Fruit fly (Drosophila melanogaster) whole organism: ENCODE results near the gene CG10086.

Experiments used
- CG8478 ChIP-seq: fragments of >200 bp; optimal IDR thresholded peaks from 2 replicates; lab custom pipeline; 2018; ENCODE audit warnings: inconsistent platforms
- EcR ChIP-seq, 2 experiments: fragments of >200 bp; optimal IDR thresholded peaks; 2 replicates each; lab custom pipeline; 2017; ENCODE audit warnings: missing biosample characterization in 2 of 2, missing genetic modification characterization in 2 of 2, missing genetic modification reagents in 2 of 2
- pan ChIP-seq: fragments of >200 bp; optimal IDR thresholded peaks from 2 replicates; lab custom pipeline; 2017
- usp ChIP-seq: fragments of >200 bp; optimal IDR thresholded peaks from 2 replicates; lab custom pipeline; 2017; ENCODE audit warnings: missing biosample characterization, missing genetic modification characterization, mixed read lengths

DNA sequence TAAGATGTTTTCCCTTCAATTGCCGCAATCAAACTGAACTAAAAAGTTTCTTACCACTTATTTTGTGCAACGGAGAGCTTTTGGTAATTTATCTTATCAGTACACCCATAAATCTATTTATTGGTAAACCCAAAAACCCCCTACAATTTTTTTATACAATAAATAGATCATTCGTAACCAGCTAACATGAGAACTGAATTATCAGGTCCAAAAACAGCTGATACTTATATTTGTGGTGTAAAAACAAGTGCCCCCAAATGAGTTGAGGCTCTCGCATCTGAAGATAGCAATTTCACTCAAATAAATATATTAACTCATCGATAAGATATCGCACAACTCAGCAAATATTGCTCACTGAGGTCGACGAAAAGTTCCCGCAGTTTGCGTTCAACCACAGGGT is 2.5 kb upstream of the CG10086 start, which contains the start of gene CG18748:
- TF ChIP-seq pan (lab: Kevin White, UChicago) (no peak), CG8478 (lab: Kevin White, UChicago) (no peak), EcR (GFP tag; optimal IDR thresholded peaks at IDR 0.05; lab: Kevin White, UChicago) (no peak), usp (GFP tag; lab: Kevin White, UChicago) (no peak)
